Worm (Caenorhabditis elegans) whole organism, L4 larva: ENCODE data around the gene C46H3.2.

ENCODE experiments used
- R02D3.7 ChIP-seq: fragments of 150-350 bp; sonication (generic microtip); optimal IDR thresholded peaks from 3 replicates; lab custom pipeline; 2014; ENCODE audit warnings: missing biosample characterization, missing genetic modification characterization
- ceh-20 ChIP-seq: fragments of 200-800 bp; sonication (Bioruptor generic); IDR thresholded peaks from 2 replicates; pipeline ENCODE4 v1.3.6; 2022; ENCODE audit warnings: missing genetic modification reagents, missing genetic modification characterization, missing compliant biosample characterization
- ceh-32 ChIP-seq: sonication (generic microtip); optimal IDR thresholded peaks from 2 replicates; lab custom pipeline; 2016; ENCODE audit warnings: mild to moderate bottlenecking, missing genetic modification characterization, missing compliant biosample characterization; ENCODE audit not compliant: poor library complexity
- jun-1 ChIP-seq: fragments of 150-350 bp; optimal IDR thresholded peaks from 2 replicates; lab custom pipeline; 2014; ENCODE audit warnings: missing biosample characterization, missing genetic modification reagents, missing genetic modification characterization
- lin-39 ChIP-seq: fragments of 150-350 bp; optimal IDR thresholded peaks from 2 replicates; lab custom pipeline; 2014; ENCODE audit warnings: missing biosample characterization, missing genetic modification reagents, missing genetic modification characterization
- lsy-2 ChIP-seq, 2 experiments: fragments of 150-350 bp in 1 of 2; sonication (generic microtip) in 1 of 2; optimal IDR thresholded peaks; 2 replicates each; lab custom pipeline; 2014 to 2017; ENCODE audit warnings: missing biosample characterization in 2 of 2, missing genetic modification characterization in 2 of 2
- mdt-29 ChIP-seq: fragments of 200-800 bp; sonication (Bioruptor generic); IDR thresholded peaks from 2 replicates; pipeline ENCODE4 v1.3.6; 2022; ENCODE audit warnings: missing genetic modification reagents, missing genetic modification characterization, missing compliant biosample characterization
- nhr-28 ChIP-seq: fragments of 150-350 bp; optimal IDR thresholded peaks from 2 replicates; lab custom pipeline; 2014; ENCODE audit warnings: missing biosample characterization, missing genetic modification characterization
- snpc-4 ChIP-seq: fragments of 150-350 bp; optimal IDR thresholded peaks from 2 replicates; lab custom pipeline; 2014; ENCODE audit warnings: missing biosample characterization, missing genetic modification characterization
- unc-39 ChIP-seq: sonication (generic microtip); optimal IDR thresholded peaks from 2 replicates; lab custom pipeline; 2017; ENCODE audit warnings: missing biosample characterization, missing genetic modification characterization
- unc-62 ChIP-seq, 3 experiments: fragments of 150-350 bp in 1 of 3; sonication (generic microtip); optimal IDR thresholded peaks in 2 of 3; peaks in 1 of 3; 1 replicate in 1 of 3; 2 replicates in 2 of 3; lab custom pipeline; 2014 to 2017; ENCODE audit warnings: missing biosample characterization in 3 of 3, missing genetic modification characterization in 3 of 3, missing genetic modification reagents in 3 of 3, missing genotype in 1 of 3
- ztf-11 ChIP-seq: fragments of 150-350 bp; optimal IDR thresholded peaks from 2 replicates; lab custom pipeline; 2014; ENCODE audit warnings: missing biosample characterization, missing genetic modification characterization

ce11 chrX:1265336-1265735 lies 34.8 kb upstream of the C46H3.2 start:
- TF ChIP-seq ceh-32 (tag; lab: Kevin White, UChicago) (no peak), ztf-11 (no peak), ceh-20 (no peak), jun-1 (tag; lab: Kevin White, UChicago) (no peak), lin-39 (tag; lab: Kevin White, UChicago) (no peak), unc-39 (tag; lab: Kevin White, UChicago) (no peak), R02D3.7 (tag; lab: Kevin White, UChicago) (no peak), lsy-2 (tag; optimal IDR thresholded peaks at IDR 0.05; lab: Kevin White, UChicago) (no peak), nhr-28 (tag; lab: Kevin White, UChicago) (no peak), unc-62 (GFP tag; optimal IDR thresholded peaks at IDR 0.05 in 1 of 2; lab: Kevin White, UChicago) (no peak), unc-62 (tag; optimal IDR thresholded peaks at IDR 0.05; lab: Kevin White, UChicago) (no peak), snpc-4 (tag; lab: Kevin White, UChicago) (no peak), mdt-29 (GFP tag; lab: Robert Waterston, UW) (no peak)
